Fruit fly (Drosophila melanogaster): ENCODE results near the gene Vps36.
A peak's percentile ranks its signal among the peaks of the same experiment; 100 is the strongest.

Gene Vps36

dm6 chr3L:13490689-13491348 is 22.1 kb downstream of the Vps36 start:
- TF ChIP-seq dl (GFP tag; optimal IDR thresholded peaks at IDR 0.05; ENCODE audit: insufficient read depth in 1 of 2, partially characterized antibody in 2 of 2), result no peak
- no peak for TF ChIP-seq OdsH (GFP tag; optimal IDR thresholded peaks at IDR 0.05)
- TF ChIP-seq pan (optimal IDR thresholded peaks at IDR 0.05), result no peak
- TF ChIP-seq jim (GFP tag; optimal IDR thresholded peaks at IDR 0.05), result no peak
- TF ChIP-seq usp (GFP tag; optimal IDR thresholded peaks at IDR 0.05), result no peak
- no peak for TF ChIP-seq Hr83 (GFP tag; optimal IDR thresholded peaks at IDR 0.05; ENCODE audit: poor library complexity, severe bottlenecking)
- TF ChIP-seq Hr78 (GFP tag; optimal IDR thresholded peaks at IDR 0.05), result no peak
- no peak for TF ChIP-seq Mio (GFP tag; optimal IDR thresholded peaks at IDR 0.05)
- no peak for TF ChIP-seq h (GFP tag; optimal IDR thresholded peaks at IDR 0.05)
- TF ChIP-seq dmrt93B (GFP tag; optimal IDR thresholded peaks at IDR 0.05), result no peak
- no peak for TF ChIP-seq GATAd (GFP tag; optimal IDR thresholded peaks at IDR 0.05)
- no peak for TF ChIP-seq HLH106 (tag; optimal IDR thresholded peaks at IDR 0.05)
- TF ChIP-seq woc (GFP tag; optimal IDR thresholded peaks at IDR 0.05), result no peak
- no peak for TF ChIP-seq Myc (optimal IDR thresholded peaks at IDR 0.05)
- no peak for TF ChIP-seq CG9705 (GFP tag; optimal IDR thresholded peaks at IDR 0.05)
- no peak for TF ChIP-seq Dfd (GFP tag; optimal IDR thresholded peaks at IDR 0.05)
- TF ChIP-seq br (GFP tag; optimal IDR thresholded peaks at IDR 0.05), result no peak
- no peak for TF ChIP-seq lola (GFP tag; optimal IDR thresholded peaks at IDR 0.05)
- TF ChIP-seq Abd-B (GFP tag; optimal IDR thresholded peaks at IDR 0.05), result no peak
- TF ChIP-seq dsf (GFP tag; optimal IDR thresholded peaks at IDR 0.05; ENCODE audit: borderline replicate concordance), result no peak

dm6 chr3L:13489193-13489752 is 23.6 kb downstream of the Vps36 start:
- TF ChIP-seq fru (GFP tag; optimal IDR thresholded peaks at IDR 0.05) (no peak), psq (GFP tag; optimal IDR thresholded peaks at IDR 0.05) (no peak), tai (GFP tag; optimal IDR thresholded peaks at IDR 0.05) (no peak)

DNA sequence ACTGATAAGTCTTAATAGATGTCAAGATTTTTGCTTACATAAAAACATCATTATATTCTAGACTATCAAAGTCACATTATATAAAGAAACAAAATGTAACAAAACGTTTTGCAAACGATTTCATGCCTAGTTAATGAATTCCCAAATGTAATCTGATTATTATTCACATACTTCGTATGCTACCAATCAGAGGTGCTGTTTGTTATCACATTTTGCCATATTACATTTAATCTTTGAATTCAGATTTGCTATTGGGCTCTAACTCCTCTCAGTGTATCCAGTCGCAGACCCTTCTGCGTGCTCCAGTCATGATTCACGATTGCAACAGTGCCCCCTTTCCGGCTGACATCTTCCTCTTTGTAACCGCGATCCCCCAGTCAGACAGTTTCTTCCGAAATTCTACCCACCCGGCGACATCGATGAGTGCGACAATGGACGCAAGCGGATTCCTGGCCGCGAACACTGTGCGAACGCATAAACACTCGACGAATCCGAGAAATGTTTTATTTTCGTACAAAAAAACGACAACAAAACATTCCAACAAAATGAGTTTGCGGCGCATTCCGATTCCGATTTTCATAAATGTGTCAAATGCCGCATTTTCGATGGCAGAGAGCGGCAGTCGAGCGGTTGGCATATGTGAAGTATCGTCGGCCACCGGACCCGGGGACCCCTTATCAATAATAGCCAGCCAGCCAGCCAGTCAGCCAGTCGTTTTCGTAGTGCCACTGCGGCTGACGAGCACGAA is 24.6 kb downstream of the Vps36 start:
- TF ChIP-seq fru (GFP tag; optimal IDR thresholded peaks at IDR 0.05) (peak; percentile 35), sv (GFP tag; optimal IDR thresholded peaks at IDR 0.05) (no peak), tai (GFP tag; optimal IDR thresholded peaks at IDR 0.05) (no peak), usp (GFP tag; optimal IDR thresholded peaks at IDR 0.05) (no peak), sage (GFP tag; optimal IDR thresholded peaks at IDR 0.05) (no peak), Hr83 (GFP tag; optimal IDR thresholded peaks at IDR 0.05; ENCODE audit: poor library complexity, severe bottlenecking) (no peak), N (GFP tag; optimal IDR thresholded peaks at IDR 0.05) (no peak), foxo (GFP tag; optimal IDR thresholded peaks at IDR 0.05) (peak in 1 of 2 experiments; percentile 52), GATAd (GFP tag; optimal IDR thresholded peaks at IDR 0.05) (no peak), woc (GFP tag; optimal IDR thresholded peaks at IDR 0.05) (peak; percentile 71), lola (GFP tag; optimal IDR thresholded peaks at IDR 0.05) (no peak), CG32264 (GFP tag; optimal IDR thresholded peaks at IDR 0.05) (no peak), dmrt93B (GFP tag; optimal IDR thresholded peaks at IDR 0.05) (peak; percentile 38), dsf (GFP tag; optimal IDR thresholded peaks at IDR 0.05; ENCODE audit: borderline replicate concordance) (no peak), CG9705 (GFP tag; optimal IDR thresholded peaks at IDR 0.05) (no peak), rgr (GFP tag; optimal IDR thresholded peaks at IDR 0.05) (peak; percentile 38), psq (GFP tag; optimal IDR thresholded peaks at IDR 0.05) (peak; percentile 3), Sp1 (GFP tag; optimal IDR thresholded peaks at IDR 0.05) (peak; percentile 33), ey (GFP tag; optimal IDR thresholded peaks at IDR 0.05) (peak; percentile 39), CrebA (GFP tag; optimal IDR thresholded peaks at IDR 0.05; ENCODE audit: borderline replicate concordance) (no peak), pan (optimal IDR thresholded peaks at IDR 0.05) (no peak), dl (GFP tag; optimal IDR thresholded peaks at IDR 0.05; ENCODE audit: insufficient read depth in 1 of 2, partially characterized antibody in 2 of 2) (no peak), Abd-B (GFP tag; optimal IDR thresholded peaks at IDR 0.05) (no peak), Vsx2 (GFP tag; optimal IDR thresholded peaks at IDR 0.05; ENCODE audit: partially characterized antibody) (no peak), Jra (GFP tag; optimal IDR thresholded peaks at IDR 0.05) (peak; percentile 34), br (GFP tag; optimal IDR thresholded peaks at IDR 0.05) (peak; percentile 48), h (GFP tag; optimal IDR thresholded peaks at IDR 0.05) (no peak), OdsH (GFP tag; optimal IDR thresholded peaks at IDR 0.05) (peak; percentile 30), Dfd (GFP tag; optimal IDR thresholded peaks at IDR 0.05) (no peak), Dif (GFP tag; optimal IDR thresholded peaks at IDR 0.05; ENCODE audit: partially characterized antibody) (peak; percentile 8), Myc (optimal IDR thresholded peaks at IDR 0.05) (no peak), jim (GFP tag; optimal IDR thresholded peaks at IDR 0.05) (no peak), HLH106 (tag; optimal IDR thresholded peaks at IDR 0.05) (peak; percentile 9), Hr78 (GFP tag; optimal IDR thresholded peaks at IDR 0.05) (no peak), Rel (GFP tag; optimal IDR thresholded peaks at IDR 0.05) (no peak), Rel (tag; optimal IDR thresholded peaks at IDR 0.05) (peak; percentile 37), brk (GFP tag; optimal IDR thresholded peaks at IDR 0.05) (no peak), Mio (GFP tag; optimal IDR thresholded peaks at IDR 0.05) (peak; percentile 10), Hnf4 (GFP tag; optimal IDR thresholded peaks at IDR 0.05) (no peak)

Data from whole organism, wandering third instar larva.